Fruit fly (Drosophila melanogaster) whole organism, embryonic: ENCODE data around the gene wwk.

ENCODE experiments used
- BEAF-32 ChIP-seq: fragments of 200-800 bp; sonication (Bioruptor generic); optimal IDR thresholded peaks from 3 replicates; lab custom pipeline; 2017; ENCODE audit warnings: missing biosample characterization, missing genetic modification characterization, mild to moderate bottlenecking, moderate library complexity, missing genetic modification reagents
- CG12299 ChIP-seq: fragments of 200-800 bp; sonication (Bioruptor generic); optimal IDR thresholded peaks from 2 replicates; lab custom pipeline; 2018; ENCODE audit warnings: missing biosample characterization, mild to moderate bottlenecking, missing genetic modification characterization
- CG12744 ChIP-seq: fragments of 200-800 bp; sonication (Bioruptor generic); optimal IDR thresholded peaks from 2 replicates; lab custom pipeline; 2016; ENCODE audit warnings: missing biosample characterization, missing genetic modification characterization
- CG12769 ChIP-seq: fragments of 200-800 bp; sonication (Bioruptor generic); optimal IDR thresholded peaks from 2 replicates; lab custom pipeline; 2019; ENCODE audit warnings: missing biosample characterization, mild to moderate bottlenecking, missing genetic modification characterization, moderate library complexity
- CG13296 ChIP-seq: fragments of 200-800 bp; sonication (Bioruptor generic); optimal IDR thresholded peaks from 3 replicates; lab custom pipeline; 2018; ENCODE audit warnings: missing biosample characterization, mild to moderate bottlenecking, missing genetic modification characterization
- CG15479 ChIP-seq: fragments of 200-800 bp; sonication (Bioruptor generic); optimal IDR thresholded peaks from 3 replicates; lab custom pipeline; 2019; ENCODE audit warnings: missing biosample characterization, mild to moderate bottlenecking, missing genetic modification characterization, moderate library complexity
- CG17328 ChIP-seq: fragments of 200-800 bp; sonication (Bioruptor generic); IDR thresholded peaks from 2 replicates; pipeline ENCODE4 v1.3.6; 2022; ENCODE audit warnings: missing biosample characterization, missing genetic modification characterization
- CG18599 ChIP-seq: fragments of 200-800 bp; sonication (Bioruptor generic); optimal IDR thresholded peaks from 3 replicates; lab custom pipeline; 2017; ENCODE audit warnings: missing biosample characterization, missing genetic modification characterization, mild to moderate bottlenecking, moderate library complexity, missing genetic modification reagents
- CG2129 ChIP-seq: fragments of 200-800 bp; sonication (Bioruptor generic); IDR thresholded peaks from 2 replicates; pipeline ENCODE4 v1.3.6; 2022; ENCODE audit warnings: missing biosample characterization, missing genetic modification characterization; ENCODE audit not compliant: partially characterized antibody
- CG3065 ChIP-seq: fragments of 200-800 bp; sonication (Bioruptor generic); optimal IDR thresholded peaks from 2 replicates; lab custom pipeline; 2016; ENCODE audit warnings: missing biosample characterization, missing genetic modification characterization
- CG31365 ChIP-seq: fragments of 200-800 bp; sonication (Bioruptor generic); optimal IDR thresholded peaks from 2 replicates; lab custom pipeline; 2018; ENCODE audit warnings: missing biosample characterization, mild to moderate bottlenecking, missing genetic modification characterization
- CG31388 ChIP-seq: fragments of 200-800 bp; sonication (Bioruptor generic); optimal IDR thresholded peaks from 2 replicates; lab custom pipeline; 2016; ENCODE audit warnings: missing biosample characterization, missing genetic modification characterization
- CG3726 ChIP-seq: fragments of 200-800 bp; sonication (Bioruptor generic); IDR thresholded peaks from 3 replicates; pipeline ENCODE4, ENCODE4 v1.3.6; 2022; ENCODE audit warnings: missing biosample characterization, missing genetic modification characterization
- CG6689 ChIP-seq: fragments of 200-800 bp; sonication (Bioruptor generic); IDR thresholded peaks from 2 replicates; pipeline ENCODE4 v1.3.6; 2022; ENCODE audit warnings: missing biosample characterization, missing genetic modification characterization
- CG6765 ChIP-seq: fragments of 200-800 bp; sonication (Bioruptor generic); optimal IDR thresholded peaks from 3 replicates; lab custom pipeline; 2017; ENCODE audit warnings: missing biosample characterization, mild to moderate bottlenecking, missing genetic modification characterization
- CG6813 ChIP-seq: fragments of 200-800 bp; sonication (Bioruptor generic); optimal IDR thresholded peaks from 2 replicates; lab custom pipeline; 2017; ENCODE audit warnings: missing biosample characterization, missing genetic modification characterization, mild to moderate bottlenecking, moderate library complexity, missing genetic modification reagents
- CG6854 ChIP-seq: fragments of 200-800 bp; sonication (Bioruptor generic); optimal IDR thresholded peaks from 3 replicates; lab custom pipeline; 2017; ENCODE audit warnings: missing biosample characterization, mild to moderate bottlenecking, missing genetic modification characterization
- CG7745 ChIP-seq: fragments of 200-800 bp; sonication (Bioruptor generic); optimal IDR thresholded peaks from 2 replicates; lab custom pipeline; 2018; ENCODE audit warnings: missing biosample characterization, mild to moderate bottlenecking, missing genetic modification characterization, moderate library complexity
- CG7786 ChIP-seq: fragments of 200-800 bp; sonication (Bioruptor generic); optimal IDR thresholded peaks from 2 replicates; lab custom pipeline; 2016; ENCODE audit warnings: missing biosample characterization, missing genetic modification characterization
- CG8290 ChIP-seq, 3 experiments: fragments of 200-800 bp; sonication (Bioruptor generic); optimal IDR thresholded peaks; 2 replicates each; lab custom pipeline; 2016 to 2019; ENCODE audit warnings: missing biosample characterization in 3 of 3, missing genetic modification characterization in 3 of 3, mild to moderate bottlenecking in 2 of 3, moderate library complexity in 1 of 3
- CG9797 ChIP-seq: fragments of 200-800 bp; sonication (Bioruptor generic); optimal IDR thresholded peaks from 3 replicates; lab custom pipeline; 2018; ENCODE audit warnings: missing biosample characterization, mild to moderate bottlenecking, missing genetic modification characterization
- Chrac-16 ChIP-seq: fragments of 200-800 bp; sonication (Bioruptor generic); optimal IDR thresholded peaks from 3 replicates; lab custom pipeline; 2016; ENCODE audit warnings: missing biosample characterization, missing genetic modification characterization
- Dbx ChIP-seq: fragments of 200-800 bp; sonication (Bioruptor generic); IDR thresholded peaks from 3 replicates; pipeline ENCODE4 v1.3.6; 2022; ENCODE audit warnings: missing biosample characterization, missing genetic modification characterization
- Dll ChIP-seq: fragments of 200-800 bp; sonication (Bioruptor generic); IDR thresholded peaks from 4 replicates; pipeline ENCODE4 v1.3.6; 2022; ENCODE audit warnings: missing biosample characterization, missing genetic modification characterization; ENCODE audit not compliant: partially characterized antibody
- Doc3 ChIP-seq: fragments of 200-800 bp; sonication (Bioruptor generic); IDR thresholded peaks from 3 replicates; pipeline ENCODE4 v1.3.6; 2022; ENCODE audit warnings: missing biosample characterization, missing genetic modification characterization; ENCODE audit not compliant: partially characterized antibody
- ERR ChIP-seq: fragments of 200-800 bp; sonication (Bioruptor generic); optimal IDR thresholded peaks from 2 replicates; lab custom pipeline; 2016; ENCODE audit warnings: missing biosample characterization, missing genetic modification characterization
- GATAe ChIP-seq: fragments of 200-800 bp; sonication (Bioruptor generic); conservative IDR thresholded peaks from 2 replicates; pipeline ENCODE4 v1.3.6; 2022; ENCODE audit warnings: missing biosample characterization, missing genetic modification characterization
- HLH3B ChIP-seq: fragments of 200-800 bp; sonication (Bioruptor generic); IDR thresholded peaks from 2 replicates; pipeline ENCODE4 v1.3.6; 2022; ENCODE audit warnings: missing biosample characterization, missing genetic modification characterization
- HmgZ ChIP-seq: fragments of 200-800 bp; sonication (Bioruptor generic); optimal IDR thresholded peaks from 2 replicates; lab custom pipeline; 2018; ENCODE audit warnings: missing biosample characterization, mild to moderate bottlenecking, missing genetic modification characterization
- Kr ChIP-seq: fragments of 200-800 bp; sonication (Bioruptor generic); optimal IDR thresholded peaks from 2 replicates; lab custom pipeline; 2017; ENCODE audit warnings: missing biosample characterization, mild to moderate bottlenecking, missing genetic modification characterization
- Meics ChIP-seq: fragments of 200-800 bp; sonication (Bioruptor generic); optimal IDR thresholded peaks from 2 replicates; lab custom pipeline; 2017; ENCODE audit warnings: missing biosample characterization, mild to moderate bottlenecking, missing genetic modification characterization
- Pdp1 ChIP-seq, 2 experiments: fragments of 200-800 bp; sonication (Bioruptor generic); optimal IDR thresholded peaks; 3 replicates each; lab custom pipeline; 2016; ENCODE audit warnings: missing biosample characterization in 2 of 2, missing genetic modification characterization in 2 of 2, mild to moderate bottlenecking in 1 of 2, moderate library complexity in 1 of 2
- Rfx ChIP-seq: fragments of 200-800 bp; sonication (Bioruptor generic); IDR thresholded peaks from 2 replicates; pipeline ENCODE4 v1.3.6; 2022; ENCODE audit warnings: missing biosample characterization, missing genetic modification characterization
- Scr ChIP-seq: fragments of 200-800 bp; sonication (Bioruptor generic); IDR thresholded peaks from 2 replicates; pipeline ENCODE4 v1.3.6; 2022; ENCODE audit warnings: missing biosample characterization, missing genetic modification characterization; ENCODE audit not compliant: partially characterized antibody
- Sin3A ChIP-seq: fragments of >200 bp; optimal IDR thresholded peaks from 2 replicates; lab custom pipeline; 2018
- Vsx1 ChIP-seq: fragments of 200-800 bp; sonication (Bioruptor generic); optimal IDR thresholded peaks from 2 replicates; lab custom pipeline; 2017; ENCODE audit warnings: missing biosample characterization, mild to moderate bottlenecking, missing genetic modification characterization, missing genetic modification reagents
- ato ChIP-seq: fragments of 200-800 bp; sonication (Bioruptor generic); IDR thresholded peaks from 2 replicates; pipeline ENCODE4 v1.3.6; 2022; ENCODE audit warnings: missing biosample characterization, missing genetic modification characterization; ENCODE audit not compliant: partially characterized antibody
- br ChIP-seq: fragments of >200 bp; optimal IDR thresholded peaks from 2 replicates; lab custom pipeline; 2017
- crol ChIP-seq: fragments of 200-800 bp; sonication (Bioruptor generic); IDR thresholded peaks from 2 replicates; pipeline ENCODE4 v1.3.6; 2022; ENCODE audit warnings: missing biosample characterization, missing genetic modification characterization
- exex ChIP-seq: fragments of 200-800 bp; sonication (Bioruptor generic); optimal IDR thresholded peaks from 4 replicates; lab custom pipeline; 2018; ENCODE audit warnings: missing biosample characterization, mild to moderate bottlenecking, missing genetic modification characterization, moderate library complexity
- ftz-f1 ChIP-seq: fragments of 200-800 bp; sonication (Bioruptor generic); optimal IDR thresholded peaks from 2 replicates; lab custom pipeline; 2016; ENCODE audit warnings: missing biosample characterization, missing genetic modification characterization
- ham ChIP-seq: fragments of 200-800 bp; sonication (Bioruptor generic); IDR thresholded peaks from 2 replicates; pipeline ENCODE4 v1.3.6; 2022; ENCODE audit warnings: missing biosample characterization, missing genetic modification characterization
- hb ChIP-seq: fragments of 200-800 bp; sonication (Bioruptor generic); IDR thresholded peaks from 3 replicates; pipeline ENCODE4 v1.3.6; 2022; ENCODE audit warnings: missing biosample characterization, missing genetic modification characterization; ENCODE audit not compliant: partially characterized antibody
- hbn ChIP-seq: fragments of 200-800 bp; sonication (Bioruptor generic); IDR thresholded peaks from 2 replicates; pipeline ENCODE4 v1.3.6; 2022; ENCODE audit warnings: missing biosample characterization, missing genetic modification characterization; ENCODE audit not compliant: partially characterized antibody
- hth ChIP-seq: fragments of >200 bp; optimal IDR thresholded peaks from 2 replicates; lab custom pipeline; 2017; ENCODE audit warnings: inconsistent platforms
- lilli ChIP-seq: fragments of 200-800 bp; sonication (Bioruptor generic); optimal IDR thresholded peaks from 3 replicates; lab custom pipeline; 2016; ENCODE audit warnings: missing biosample characterization, missing genetic modification characterization
- mam ChIP-seq: fragments of 200-800 bp; sonication (Bioruptor generic); optimal IDR thresholded peaks from 3 replicates; lab custom pipeline; 2016; ENCODE audit warnings: missing biosample characterization, missing genetic modification characterization
- oc ChIP-seq: fragments of 200-800 bp; sonication (Bioruptor generic); optimal IDR thresholded peaks from 2 replicates; lab custom pipeline; 2018; ENCODE audit warnings: missing biosample characterization, mild to moderate bottlenecking, missing genetic modification characterization, moderate library complexity
- repo ChIP-seq: fragments of 200-800 bp; sonication (Bioruptor generic); optimal IDR thresholded peaks from 2 replicates; lab custom pipeline; 2016; ENCODE audit warnings: missing biosample characterization, missing genetic modification characterization
- stwl ChIP-seq: fragments of 200-800 bp; sonication (Bioruptor generic); optimal IDR thresholded peaks from 3 replicates; lab custom pipeline; 2018; ENCODE audit warnings: missing biosample characterization, mild to moderate bottlenecking, missing genetic modification characterization, moderate library complexity
- sug ChIP-seq: fragments of 200-800 bp; optimal IDR thresholded peaks from 2 replicates; lab custom pipeline; 2019; ENCODE audit warnings: missing biosample characterization, mild to moderate bottlenecking, missing genetic modification characterization, moderate library complexity
- z ChIP-seq: fragments of 200-800 bp; sonication (Bioruptor generic); IDR thresholded peaks from 3 replicates; pipeline ENCODE4 v1.3.6; 2022; ENCODE audit warnings: missing biosample characterization, missing genetic modification characterization

wwk gene

dm6 chr2L:15062095-15062494 lies 12.5 kb upstream of the wwk start (continued):
- TF ChIP-seq hbn (no peak), oc (tag; lab: Kevin White, UChicago) (no peak), CG15479 (GFP tag; lab: Kevin White, UChicago) (no peak), Chrac-16 (no peak), Sin3A (lab: Kevin White, UChicago) (no peak), CG17328 (GFP tag; lab: Robert Waterston, UW) (no peak), CG18599 (GFP tag; lab: Kevin White, UChicago) (no peak), br (no peak), CG9797 (GFP tag; lab: Kevin White, UChicago) (no peak), stwl (tag; lab: Kevin White, UChicago) (peak; percentile 23), lilli (GFP tag; lab: Kevin White, UChicago) (peak; percentile 11), CG7786 (GFP tag; lab: Kevin White, UChicago) (no peak), hth (lab: Kevin White, UChicago) (no peak), CG3726 (GFP tag; lab: Robert Waterston, UW) (no peak), ham (GFP tag; lab: Robert Waterston, UW) (no peak), HmgZ (tag; lab: Kevin White, UChicago) (no peak), Meics (GFP tag; lab: Kevin White, UChicago) (no peak), CG6813 (no peak), Kr (GFP tag; lab: Kevin White, UChicago) (no peak), CG6854 (GFP tag; lab: Kevin White, UChicago) (no peak), Dll (GFP tag; lab: Robert Waterston, UW) (no peak), CG2129 (GFP tag; lab: Robert Waterston, UW) (no peak), CG13296 (GFP tag; lab: Kevin White, UChicago) (no peak), HLH3B (no peak), CG6765 (no peak), Rfx (GFP tag; lab: Robert Waterston, UW) (no peak), ato (GFP tag; lab: Robert Waterston, UW) (no peak), CG31365 (tag; lab: Kevin White, UChicago) (no peak), hb (GFP tag; lab: Robert Waterston, UW) (no peak), Scr (GFP tag; lab: Robert Waterston, UW) (no peak), ERR (GFP tag; lab: Kevin White, UChicago) (no peak), BEAF-32 (no peak), CG12299 (no peak), CG12744 (GFP tag; lab: Kevin White, UChicago) (no peak), mam (GFP tag; lab: Kevin White, UChicago) (no peak)
- TF ChIP-seq, all 482 proteins: peak for 11

dm6 chr2L:15065663-15066062 lies 8.9 kb upstream of the wwk start:
- TF ChIP-seq Vsx1: peak; percentile 77
- TF ChIP-seq CG7745: peak; percentile 5
- peak; percentile 22 for TF ChIP-seq ftz-f1 (GFP tag; lab: Kevin White, UChicago)
- no peak for TF ChIP-seq z (GFP tag; lab: Robert Waterston, UW)
- no peak for TF ChIP-seq CG6689 (GFP tag; lab: Robert Waterston, UW)
- peak; percentile 88 for TF ChIP-seq GATAe (GFP tag; lab: Robert Waterston, UW)
- TF ChIP-seq exex (tag; lab: Kevin White, UChicago): peak; percentile 84
- TF ChIP-seq HmgZ (tag; lab: Kevin White, UChicago): peak; percentile 56
- no peak for TF ChIP-seq CG3065 (GFP tag; lab: Kevin White, UChicago)
- TF ChIP-seq Dbx (GFP tag; lab: Robert Waterston, UW): 0 out of 3 replicates have a peak, but pooled peaks have one; percentile 17
- TF ChIP-seq repo (GFP tag; lab: Kevin White, UChicago): no peak
- TF ChIP-seq Pdp1 (GFP tag; optimal IDR thresholded peaks at IDR 0.05; lab: Kevin White, UChicago): peak in 1 of 2 experiments; percentile 72
- peak; percentile 95 for TF ChIP-seq crol (GFP tag; lab: Robert Waterston, UW)
- peak; percentile 97 for TF ChIP-seq CG12769 (tag; lab: Kevin White, UChicago)
- TF ChIP-seq sug: peak; percentile 97
- no peak for TF ChIP-seq CG8290 (GFP tag; optimal IDR thresholded peaks at IDR 0.05; lab: Kevin White, UChicago)
- peak in 1 of 2 experiments; percentile 22 for TF ChIP-seq CG8290 (tag; optimal IDR thresholded peaks at IDR 0.05; lab: Kevin White, UChicago)
- TF ChIP-seq Doc3 (GFP tag; lab: Robert Waterston, UW): 0 out of 3 replicates have a peak, but pooled peaks have one; percentile 33
- no peak for TF ChIP-seq CG31388
